Worm (Caenorhabditis elegans): ENCODE data around the gene try-9.

try-9 gene

DNA sequence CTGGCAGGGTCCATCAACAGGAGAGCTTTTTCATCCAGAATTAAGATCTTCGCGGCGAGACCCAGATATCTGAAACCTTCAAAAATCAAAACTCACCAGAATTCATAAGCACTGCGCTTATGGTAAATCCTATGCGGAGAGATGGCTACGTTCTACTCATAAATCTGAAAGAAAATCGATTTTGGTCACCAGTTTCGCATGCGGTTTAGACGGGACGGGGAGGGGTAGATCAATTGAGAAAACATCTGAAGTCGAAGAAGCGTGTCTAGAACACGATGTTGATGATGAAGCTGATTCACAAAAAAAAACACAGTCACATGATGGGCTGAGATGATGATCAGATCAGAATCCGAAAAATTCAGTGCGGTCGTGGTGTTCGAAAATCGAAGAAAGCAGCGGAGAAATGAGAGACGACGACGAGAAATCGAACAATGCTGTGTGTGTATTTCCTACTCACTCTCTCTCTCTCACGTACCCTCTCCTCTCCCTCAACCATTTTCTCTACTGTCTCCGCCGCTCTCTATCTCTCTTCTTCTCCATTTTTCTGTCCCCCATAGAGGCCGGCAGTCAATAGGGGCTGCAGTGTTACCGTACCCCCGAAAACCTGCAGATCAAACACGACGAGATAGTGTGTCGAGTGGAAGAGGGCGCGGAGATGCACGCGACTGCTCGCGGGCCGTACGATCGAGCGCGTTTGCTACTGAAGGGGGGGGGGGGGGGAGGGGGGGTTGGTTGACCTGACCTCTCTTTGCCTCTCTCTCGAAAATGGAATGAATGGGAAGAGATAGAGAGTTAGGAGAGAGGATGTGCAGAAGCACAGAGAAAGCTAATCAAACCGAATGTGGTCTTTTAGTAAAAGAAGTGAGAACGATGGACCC, 8.5 kb downstream of the try-9 start, which contains the start of gene ntl-2 (continued):
- TF ChIP-seq syd-9 (tag; optimal IDR thresholded peaks at IDR 0.05), result no peak
- TF ChIP-seq hlh-30 (tag; optimal IDR thresholded peaks at IDR 0.05; ENCODE audit: insufficient read depth), result peak; percentile 92
- TF ChIP-seq sdc-2 (tag; optimal IDR thresholded peaks at IDR 0.05), result peak; percentile 62
- peak; percentile 88 for TF ChIP-seq tbx-2 (tag; optimal IDR thresholded peaks at IDR 0.05)
- peak; percentile 76 for TF ChIP-seq ceh-34 (tag; optimal IDR thresholded peaks at IDR 0.05)
- no peak for TF ChIP-seq K09A11.1 (tag; optimal IDR thresholded peaks at IDR 0.05; ENCODE audit: insufficient read depth)
- TF ChIP-seq lin-11 (tag; optimal IDR thresholded peaks at IDR 0.05), result peak; percentile 41
- TF ChIP-seq ceh-18 (tag; optimal IDR thresholded peaks at IDR 0.05), result peak; percentile 90
- peak; percentile 57 for TF ChIP-seq C38D4.7 (GFP tag; optimal IDR thresholded peaks at IDR 0.05)
- peak; percentile 3 for TF ChIP-seq fax-1 (tag; optimal IDR thresholded peaks at IDR 0.05)
- TF ChIP-seq sox-4 (tag; optimal IDR thresholded peaks at IDR 0.05), result peak; percentile 52
- TF ChIP-seq ref-2 (tag; optimal IDR thresholded peaks at IDR 0.05), result peak; percentile 51
- TF ChIP-seq ceh-24 (tag; optimal IDR thresholded peaks at IDR 0.05), result no peak
- TF ChIP-seq nhr-232 (tag; optimal IDR thresholded peaks at IDR 0.05), result no peak
- TF ChIP-seq pha-2 (tag; optimal IDR thresholded peaks at IDR 0.05), result peak; percentile 84
- TF ChIP-seq pat-9 (tag; optimal IDR thresholded peaks at IDR 0.05), result peak; percentile 63
- TF ChIP-seq che-1 (tag; optimal IDR thresholded peaks at IDR 0.05), result peak; percentile 67
- no peak for TF ChIP-seq ceh-2 (tag; optimal IDR thresholded peaks at IDR 0.05)
- TF ChIP-seq ceh-31 (tag; optimal IDR thresholded peaks at IDR 0.05), result peak; percentile 86
- TF ChIP-seq ceh-9 (tag; optimal IDR thresholded peaks at IDR 0.05), result no peak
- TF ChIP-seq hlh-8 (tag; optimal IDR thresholded peaks at IDR 0.05), result no peak
- peak; percentile 86 for TF ChIP-seq T23F11.4 (GFP tag; optimal IDR thresholded peaks at IDR 0.05)
- peak; percentile 64 for TF ChIP-seq ztf-16 (tag; optimal IDR thresholded peaks at IDR 0.05)
- no peak for TF ChIP-seq pag-3 (tag; optimal IDR thresholded peaks at IDR 0.05; ENCODE audit: borderline replicate concordance)
- TF ChIP-seq ttx-3 (tag; optimal IDR thresholded peaks at IDR 0.05), result no peak
- peak; percentile 51 for TF ChIP-seq C08G9.2 (tag; optimal IDR thresholded peaks at IDR 0.05)
- TF ChIP-seq mec-3 (tag; optimal IDR thresholded peaks at IDR 0.05; ENCODE audit: borderline replicate concordance), result no peak
- TF ChIP-seq fkh-10 (GFP tag; optimal IDR thresholded peaks at IDR 0.05), result no peak
- no peak for TF ChIP-seq tbx-7 (tag; optimal IDR thresholded peaks at IDR 0.05)
- TF ChIP-seq ceh-30 (tag; optimal IDR thresholded peaks at IDR 0.05), result peak; percentile 66
- TF ChIP-seq pax-1 (tag; optimal IDR thresholded peaks at IDR 0.05), result peak; percentile 67
- TF ChIP-seq fkh-6 (tag; optimal IDR thresholded peaks at IDR 0.05), result peak; percentile 75
- TF ChIP-seq pros-1 (tag; optimal IDR thresholded peaks at IDR 0.05), result peak; percentile 89
- no peak for TF ChIP-seq pha-4 (tag; optimal IDR thresholded peaks at IDR 0.05)
- no peak for TF ChIP-seq lim-6 (tag; optimal IDR thresholded peaks at IDR 0.05)
- peak; percentile 20 for TF ChIP-seq F13H6.1 (tag; optimal IDR thresholded peaks at IDR 0.05)
- no peak for TF ChIP-seq npax-4 (tag; optimal IDR thresholded peaks at IDR 0.05)
- peak; percentile 0 for TF ChIP-seq unc-42 (tag; optimal IDR thresholded peaks at IDR 0.05)
- TF ChIP-seq hlh-15 (tag; optimal IDR thresholded peaks at IDR 0.05), result no peak
- peak; percentile 68 for TF ChIP-seq ceh-6 (GFP tag; optimal IDR thresholded peaks at IDR 0.05)
- TF ChIP-seq ceh-22 (tag; optimal IDR thresholded peaks at IDR 0.05), result peak; percentile 30
- peak; percentile 52 for TF ChIP-seq hlh-13 (GFP tag; optimal IDR thresholded peaks at IDR 0.05)

DNA sequence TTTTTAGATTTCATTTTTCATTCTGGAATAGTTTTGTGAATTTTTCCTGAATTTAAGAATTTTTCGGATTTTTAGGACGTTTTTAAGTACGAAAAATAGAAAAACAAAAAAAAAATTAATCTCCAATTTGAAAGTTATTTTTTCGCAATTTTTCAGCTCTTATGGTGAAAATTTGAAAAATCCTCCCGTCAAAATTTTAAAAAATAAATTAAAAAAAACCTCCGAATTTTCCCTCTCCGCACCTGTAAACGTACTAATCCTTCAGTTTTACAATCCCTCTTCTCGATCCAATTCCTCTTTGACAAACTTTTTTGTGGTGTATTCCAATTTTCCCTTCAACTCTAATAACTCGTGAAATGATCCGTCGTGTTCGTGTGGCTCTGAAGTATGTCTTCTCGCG, 10.2 kb downstream of the try-9 start, which contains the start of gene B0286.1:
Gene B0286.1 (plus strand): TSS at position 301 of the 400 bp plus-strand sequence.
- TF ChIP-seq ceh-19 (GFP tag; optimal IDR thresholded peaks at IDR 0.05) (no peak), hlh-8 (tag; optimal IDR thresholded peaks at IDR 0.05) (no peak), sdc-2 (tag; optimal IDR thresholded peaks at IDR 0.05) (no peak), hlh-6 (tag; optimal IDR thresholded peaks at IDR 0.05) (no peak), ztf-16 (tag; optimal IDR thresholded peaks at IDR 0.05) (no peak), unc-55 (GFP tag; optimal IDR thresholded peaks at IDR 0.05) (no peak), T23F11.4 (GFP tag; optimal IDR thresholded peaks at IDR 0.05) (no peak), npax-4 (tag; optimal IDR thresholded peaks at IDR 0.05) (no peak), dmd-4 (tag; optimal IDR thresholded peaks at IDR 0.05; ENCODE audit: borderline replicate concordance) (no peak), ceh-9 (tag; optimal IDR thresholded peaks at IDR 0.05) (no peak), ceh-18 (tag; optimal IDR thresholded peaks at IDR 0.05) (no peak), pat-9 (tag; optimal IDR thresholded peaks at IDR 0.05) (no peak)

All from whole organism, late embryonic.